Fruit fly (Drosophila melanogaster): ENCODE measurements around the gene dia.

dm6 chr2L:20757808-20758187 lies at the start of gene dia, which contains the start of gene Rhau:
- TF ChIP-seq usp (GFP tag; optimal IDR thresholded peaks at IDR 0.05) (no peak), pan (optimal IDR thresholded peaks at IDR 0.05) (no peak), Dll (optimal IDR thresholded peaks at IDR 0.05) (no peak)

Data from whole organism.